Worm (Caenorhabditis elegans): ENCODE data around the gene F44E5.5.

F44E5.5 gene

ce11 chrII:11756684-11757107 lies 2.8 kb upstream of the F44E5.5 start (continued):
- TF ChIP-seq zip-4 (GFP tag; optimal IDR thresholded peaks at IDR 0.05) (no peak), tlp-1 (tag; optimal IDR thresholded peaks at IDR 0.05) (no peak), nhr-11 (tag; optimal IDR thresholded peaks at IDR 0.05) (no peak), jun-1 (tag; optimal IDR thresholded peaks at IDR 0.05) (no peak), isw-1 (GFP tag; IDR thresholded peaks at IDR 0.05) (no peak), nhr-19 (GFP tag; conservative IDR thresholded peaks at IDR 0.05) (peak; percentile 40), lin-39 (tag; optimal IDR thresholded peaks at IDR 0.05) (no peak), snu-23 (GFP tag; optimal IDR thresholded peaks at IDR 0.05) (peak; percentile 66), nhr-90 (tag; optimal IDR thresholded peaks at IDR 0.05; ENCODE audit: poor library complexity) (peak; percentile 3), mep-1 (tag; optimal IDR thresholded peaks at IDR 0.05) (peak; percentile 98), aly-2 (tag; optimal IDR thresholded peaks at IDR 0.05) (peak; percentile 100), mab-9 (GFP tag; IDR thresholded peaks at IDR 0.05) (peak; percentile 84), lin-13 (GFP tag; optimal IDR thresholded peaks at IDR 0.05) (peak; percentile 28), sox-4 (tag; optimal IDR thresholded peaks at IDR 0.05) (no peak), dsc-1 (tag; optimal IDR thresholded peaks at IDR 0.05) (peak; percentile 33), lin-15B (tag; optimal IDR thresholded peaks at IDR 0.05) (no peak), swsn-7 (tag; optimal IDR thresholded peaks at IDR 0.05) (peak; percentile 35), unc-86 (tag; optimal IDR thresholded peaks at IDR 0.05) (peak; percentile 50), nhr-76 (tag; optimal IDR thresholded peaks at IDR 0.05) (no peak), hpl-2 (GFP tag; optimal IDR thresholded peaks at IDR 0.05) (no peak), snpc-4 (tag; optimal IDR thresholded peaks at IDR 0.05) (peak; percentile 55), ceh-8 (GFP tag; optimal IDR thresholded peaks at IDR 0.05) (no peak), nhr-28 (tag; optimal IDR thresholded peaks at IDR 0.05) (no peak), lir-3 (tag; optimal IDR thresholded peaks at IDR 0.05; ENCODE audit: poor library complexity) (no peak), ztf-11 (tag; optimal IDR thresholded peaks at IDR 0.05) (peak in 1 of 2 experiments; percentile 26), nhr-47 (tag; optimal IDR thresholded peaks at IDR 0.05) (peak; percentile 10), ets-5 (GFP tag; IDR thresholded peaks at IDR 0.05) (no peak), alr-1 (tag; optimal IDR thresholded peaks at IDR 0.05; ENCODE audit: borderline replicate concordance) (no peak), lsy-2 (tag; optimal IDR thresholded peaks at IDR 0.05) (peak in 1 of 2 experiments; percentile 86), lin-14 (GFP tag; optimal IDR thresholded peaks at IDR 0.05) (no peak), skn-1 (tag; optimal IDR thresholded peaks at IDR 0.05) (peak; percentile 91), rnt-1 (tag; optimal IDR thresholded peaks at IDR 0.05) (peak; percentile 40), lin-35 (GFP tag; optimal IDR thresholded peaks at IDR 0.05) (peak; percentile 31 to 47), egl-27 (tag; optimal IDR thresholded peaks at IDR 0.05) (no peak), tbx-2 (tag; optimal IDR thresholded peaks at IDR 0.05) (no peak), ceh-63 (GFP tag; optimal IDR thresholded peaks at IDR 0.05) (no peak), blmp-1 (tag; optimal IDR thresholded peaks at IDR 0.05) (no peak), aha-1 (tag; optimal IDR thresholded peaks at IDR 0.05) (no peak), mdl-1 (tag; optimal IDR thresholded peaks at IDR 0.05) (peak in 1 of 2 experiments; percentile 4), efl-3 (GFP tag; optimal IDR thresholded peaks at IDR 0.05) (no peak), elt-2 (tag; optimal IDR thresholded peaks at IDR 0.05) (no peak), unc-62 (GFP tag; optimal IDR thresholded peaks at IDR 0.05) (no peak), ceh-88 (GFP tag; IDR thresholded peaks at IDR 0.05) (no peak; the same call in 1 of the 2 replicates), fkh-8 (tag; optimal IDR thresholded peaks at IDR 0.05) (peak; percentile 82), nhr-20 (tag; optimal IDR thresholded peaks at IDR 0.05) (peak; percentile 44), unc-130 (tag; optimal IDR thresholded peaks at IDR 0.05) (no peak), pax-3 (tag; optimal IDR thresholded peaks at IDR 0.05) (peak; percentile 22)

Measured in whole organism, L1 larva.